Worm (Caenorhabditis elegans) whole organism, L3 larva: ENCODE measurements around the gene C33G3.4.

Experiments
- R02D3.7 ChIP-seq: fragments of 150-350 bp; optimal IDR thresholded peaks from 2 replicates; lab custom pipeline; 2014; ENCODE audit warnings: missing biosample characterization, missing genetic modification characterization
- ZK546.5 ChIP-seq: sonication (generic microtip); optimal IDR thresholded peaks from 2 replicates; lab custom pipeline; 2017; ENCODE audit warnings: missing biosample characterization, missing genetic modification characterization
- aly-2 ChIP-seq: fragments of 150-350 bp; optimal IDR thresholded peaks from 2 replicates; lab custom pipeline; 2014; ENCODE audit warnings: missing biosample characterization, missing genetic modification characterization
- ama-1 ChIP-seq: fragments of 150-350 bp; optimal IDR thresholded peaks from 2 replicates; lab custom pipeline; 2018
- ceh-16 ChIP-seq: sonication (generic microtip); optimal IDR thresholded peaks from 2 replicates; lab custom pipeline; 2017; ENCODE audit warnings: missing biosample characterization, missing genetic modification characterization
- ceh-82 ChIP-seq: fragments of 150-350 bp; optimal IDR thresholded peaks from 2 replicates; lab custom pipeline; 2014; ENCODE audit warnings: missing biosample characterization, missing genetic modification characterization
- ceh-9 ChIP-seq: sonication (generic microtip); optimal IDR thresholded peaks from 2 replicates; lab custom pipeline; 2018; ENCODE audit warnings: missing biosample characterization, missing genetic modification characterization
- egl-27 ChIP-seq: sonication (generic microtip); optimal IDR thresholded peaks from 4 replicates; lab custom pipeline; 2017; ENCODE audit warnings: missing biosample characterization, missing genetic modification reagents, missing genetic modification characterization
- egl-5 ChIP-seq: fragments of 150-350 bp; optimal IDR thresholded peaks from 2 replicates; lab custom pipeline; 2017; ENCODE audit warnings: missing biosample characterization, missing genetic modification reagents, missing genetic modification characterization, inconsistent platforms
- elt-1 ChIP-seq: fragments of 150-350 bp; optimal IDR thresholded peaks from 2 replicates; lab custom pipeline; 2014; ENCODE audit warnings: missing biosample characterization, missing genetic modification characterization
- elt-2 ChIP-seq: sonication (generic microtip); optimal IDR thresholded peaks from 2 replicates; lab custom pipeline; 2016; ENCODE audit warnings: missing genetic modification reagents, mild to moderate bottlenecking, missing genetic modification characterization, missing compliant biosample characterization
- elt-3 ChIP-seq, 3 experiments: fragments of 150-350 bp in 1 of 3; sonication (generic microtip) in 2 of 3; optimal IDR thresholded peaks; 2 replicates in 2 of 3; 4 replicates in 1 of 3; lab custom pipeline; 2014 to 2017; ENCODE audit warnings: missing biosample characterization in 3 of 3, missing genetic modification characterization in 3 of 3
- fkh-10 ChIP-seq: sonication (generic microtip); optimal IDR thresholded peaks from 2 replicates; lab custom pipeline; 2017; ENCODE audit warnings: missing biosample characterization, missing genetic modification reagents, missing genetic modification characterization
- fkh-2 ChIP-seq: fragments of 150-350 bp; optimal IDR thresholded peaks from 2 replicates; lab custom pipeline; 2014; ENCODE audit warnings: missing biosample characterization, missing genetic modification reagents, missing genetic modification characterization
- fos-1 ChIP-seq: fragments of 150-350 bp; optimal IDR thresholded peaks from 2 replicates; lab custom pipeline; 2014; ENCODE audit warnings: missing biosample characterization, missing genetic modification characterization
- jun-1 ChIP-seq: fragments of 150-350 bp; optimal IDR thresholded peaks from 2 replicates; lab custom pipeline; 2014; ENCODE audit warnings: missing biosample characterization, missing genetic modification reagents, missing genetic modification characterization
- lin-39 ChIP-seq: fragments of 150-350 bp; optimal IDR thresholded peaks from 2 replicates; lab custom pipeline; 2018; ENCODE audit warnings: missing biosample characterization, missing genetic modification reagents, missing genetic modification characterization
- lsy-12 ChIP-seq: sonication (generic microtip); optimal IDR thresholded peaks from 2 replicates; lab custom pipeline; 2016; ENCODE audit warnings: mild to moderate bottlenecking, missing genetic modification characterization, missing compliant biosample characterization
- mdl-1 ChIP-seq: fragments of 150-350 bp; optimal IDR thresholded peaks from 2 replicates; lab custom pipeline; 2014; ENCODE audit warnings: missing biosample characterization, missing genetic modification characterization
- mml-1 ChIP-seq: fragments of 150-350 bp; sonication (generic microtip); optimal IDR thresholded peaks from 3 replicates; lab custom pipeline; 2014; ENCODE audit warnings: missing biosample characterization, missing genetic modification characterization
- nfya-1 ChIP-seq: sonication (generic microtip); optimal IDR thresholded peaks from 2 replicates; lab custom pipeline; 2017; ENCODE audit warnings: missing genetic modification characterization, mild to moderate bottlenecking, missing compliant biosample characterization, antibody characterized with exemption, moderate library complexity; ENCODE audit not compliant: insufficient read depth
- nhr-11 ChIP-seq: fragments of 150-350 bp; optimal IDR thresholded peaks from 2 replicates; lab custom pipeline; 2014; ENCODE audit warnings: missing biosample characterization, missing genetic modification characterization
- nhr-12 ChIP-seq: fragments of 150-350 bp; optimal IDR thresholded peaks from 2 replicates; lab custom pipeline; 2014; ENCODE audit warnings: missing biosample characterization, missing genetic modification characterization
- nhr-23 ChIP-seq: fragments of 150-350 bp; optimal IDR thresholded peaks from 2 replicates; lab custom pipeline; 2014; ENCODE audit warnings: missing biosample characterization, missing genetic modification reagents, missing genetic modification characterization
- nhr-237 ChIP-seq: fragments of 150-350 bp; optimal IDR thresholded peaks from 2 replicates; lab custom pipeline; 2014; ENCODE audit warnings: missing biosample characterization, missing genetic modification characterization
- nhr-25 ChIP-seq: sonication (generic microtip); optimal IDR thresholded peaks from 2 replicates; lab custom pipeline; 2017; ENCODE audit warnings: missing biosample characterization, missing genetic modification characterization
- nhr-28 ChIP-seq: fragments of 150-350 bp; optimal IDR thresholded peaks from 2 replicates; lab custom pipeline; 2014; ENCODE audit warnings: missing biosample characterization, missing genetic modification characterization
- nhr-43 ChIP-seq: sonication (generic microtip); optimal IDR thresholded peaks from 2 replicates; lab custom pipeline; 2016; ENCODE audit warnings: mild to moderate bottlenecking, missing genetic modification characterization, missing compliant biosample characterization; ENCODE audit not compliant: poor library complexity, severe bottlenecking
- nhr-67 ChIP-seq: fragments of 150-350 bp; optimal IDR thresholded peaks from 2 replicates; lab custom pipeline; 2014; ENCODE audit warnings: missing biosample characterization, missing genetic modification characterization
- pha-4 ChIP-seq: fragments of 150-350 bp; optimal IDR thresholded peaks from 2 replicates; lab custom pipeline; 2014; ENCODE audit warnings: missing biosample characterization, missing genetic modification reagents, missing genetic modification characterization
- pqm-1 ChIP-seq: fragments of 150-350 bp; optimal IDR thresholded peaks from 2 replicates; lab custom pipeline; 2017; ENCODE audit warnings: missing biosample characterization, missing genetic modification characterization, inconsistent platforms
- sea-2 ChIP-seq: fragments of 150-350 bp; sonication (generic microtip); optimal IDR thresholded peaks from 4 replicates; lab custom pipeline; 2014; ENCODE audit warnings: missing biosample characterization, missing genetic modification reagents, missing genetic modification characterization
- skn-1 ChIP-seq: fragments of 150-350 bp; optimal IDR thresholded peaks from 2 replicates; lab custom pipeline; 2014; ENCODE audit warnings: missing biosample characterization, missing genetic modification characterization
- unc-62 ChIP-seq: fragments of 150-350 bp; sonication (generic microtip); optimal IDR thresholded peaks from 4 replicates; lab custom pipeline; 2014; ENCODE audit warnings: missing biosample characterization, missing genetic modification reagents, missing genetic modification characterization
- ztf-4 ChIP-seq: fragments of 150-350 bp; optimal IDR thresholded peaks from 2 replicates; lab custom pipeline; 2014; ENCODE audit warnings: missing biosample characterization, missing genetic modification characterization

Gene C33G3.4

DNA sequence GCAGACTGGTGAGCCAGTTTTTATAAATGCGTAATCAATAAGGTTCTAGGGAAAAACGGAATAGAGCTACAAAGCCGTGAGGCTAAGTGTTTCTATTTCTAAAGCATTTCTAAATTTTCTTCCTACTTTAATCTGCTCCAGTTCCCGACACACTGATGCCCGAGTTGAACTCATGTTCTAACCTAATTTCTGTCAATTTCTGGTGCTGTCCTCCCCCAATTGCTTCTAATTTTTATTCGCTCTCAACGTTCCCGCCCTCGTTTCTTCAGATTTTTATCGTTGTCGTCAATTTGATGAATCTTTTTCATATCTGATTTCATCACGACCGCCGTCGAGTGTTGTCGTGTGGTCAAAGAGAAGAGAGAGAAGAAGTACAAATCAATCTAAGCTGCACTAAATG, 41.1 kb upstream of the C33G3.4 start:
- TF ChIP-seq ceh-16 (tag; lab: Kevin White, UChicago), result no peak
- no peak for TF ChIP-seq nhr-43 (tag; lab: Kevin White, UChicago)
- TF ChIP-seq unc-62 (GFP tag; lab: Kevin White, UChicago), result no peak
- TF ChIP-seq fkh-10 (GFP tag; lab: Kevin White, UChicago), result no peak
- TF ChIP-seq nfya-1, result no peak
- no peak for TF ChIP-seq egl-5 (tag; lab: Kevin White, UChicago)
- TF ChIP-seq fkh-2 (tag; lab: Kevin White, UChicago), result no peak

DNA sequence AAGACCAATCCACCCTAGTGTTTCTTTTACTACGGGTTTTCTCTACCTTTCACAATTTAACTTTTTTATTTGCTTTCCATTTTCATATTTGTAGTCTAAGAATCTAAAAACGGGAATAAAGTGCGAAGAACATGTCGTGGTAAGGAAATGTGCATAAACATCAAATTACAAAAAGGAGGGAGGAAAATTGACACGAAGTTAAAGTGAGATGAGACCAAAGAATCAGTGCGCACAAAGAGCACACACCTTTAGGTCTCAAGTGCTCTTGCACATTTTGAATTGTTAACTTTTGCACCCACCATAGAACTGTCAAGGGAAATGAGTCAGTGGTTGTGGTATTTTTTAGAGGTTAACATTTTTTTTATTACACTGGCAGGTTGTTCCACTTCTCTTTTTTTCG, 40.4 kb upstream of the C33G3.4 start:
- no peak for TF ChIP-seq fkh-10 (GFP tag; lab: Kevin White, UChicago)
- no peak for TF ChIP-seq ceh-16 (tag; lab: Kevin White, UChicago)
- TF ChIP-seq elt-2, result peak; percentile 39
- TF ChIP-seq mdl-1 (tag; lab: Kevin White, UChicago), result no peak
- peak; percentile 55 for TF ChIP-seq pqm-1 (tag; lab: Kevin White, UChicago)
- no peak for TF ChIP-seq ztf-4 (tag; lab: Kevin White, UChicago)
- peak; percentile 29 for TF ChIP-seq pha-4

DNA sequence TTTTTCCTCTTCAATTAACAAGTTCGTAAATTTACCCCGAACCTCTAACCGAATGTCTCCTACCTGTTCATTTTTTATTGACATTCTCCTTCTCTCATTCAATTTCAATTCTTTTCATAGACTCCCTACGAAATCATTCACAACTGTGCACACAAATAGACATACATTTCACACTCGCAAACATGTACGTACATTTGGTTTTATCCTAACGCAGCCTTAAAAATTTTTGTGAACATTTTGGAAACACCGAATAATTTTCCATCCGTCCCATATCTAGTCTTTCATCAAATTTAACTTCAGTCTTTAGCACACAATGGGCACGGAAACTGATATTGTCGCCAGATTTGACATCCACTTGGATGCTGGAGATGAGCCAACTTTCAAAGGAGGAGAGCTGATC, 37.5 kb upstream of the C33G3.4 start, which contains the start of gene arrd-25:
Gene arrd-25 (plus strand): TSS at position 301 of the 400 bp plus-strand sequence.
- TF ChIP-seq lsy-12 (tag; lab: Kevin White, UChicago), result no peak
- no peak for TF ChIP-seq R02D3.7
- no peak for TF ChIP-seq nhr-67 (tag; lab: Kevin White, UChicago)
- peak; percentile 38 for TF ChIP-seq pha-4
- no peak for TF ChIP-seq aly-2 (tag; lab: Kevin White, UChicago)

ce11 chrX:14039293-14039692, 31.7 kb upstream of the C33G3.4 start:
- no peak for TF ChIP-seq elt-3 (tag; optimal IDR thresholded peaks at IDR 0.05; lab: Kevin White, UChicago)
- no peak for TF ChIP-seq skn-1 (tag; lab: Kevin White, UChicago)
- no peak for TF ChIP-seq mml-1 (tag; lab: Kevin White, UChicago)
- TF ChIP-seq fkh-2 (tag; lab: Kevin White, UChicago), result no peak
- TF ChIP-seq elt-2, result no peak
- TF ChIP-seq nhr-67 (tag; lab: Kevin White, UChicago), result no peak
- TF ChIP-seq nhr-23 (tag; lab: Kevin White, UChicago), result no peak
- no peak for TF ChIP-seq nfya-1

- TF ChIP-seq lin-39 (tag; lab: Kevin White, UChicago), result peak; percentile 7
- no peak for TF ChIP-seq lsy-12 (tag; lab: Kevin White, UChicago)
Measured at ce11 chrX:14044362-14044761, 26.6 kb upstream of the C33G3.4 start.

ce11 chrX:14047609-14048008, 23.4 kb upstream of the C33G3.4 start:
- TF ChIP-seq lin-39 (tag; lab: Kevin White, UChicago), result peak; percentile 2
- peak; percentile 59 for TF ChIP-seq fkh-10 (GFP tag; lab: Kevin White, UChicago)
- TF ChIP-seq nhr-12 (tag; lab: Kevin White, UChicago), result no peak

DNA sequence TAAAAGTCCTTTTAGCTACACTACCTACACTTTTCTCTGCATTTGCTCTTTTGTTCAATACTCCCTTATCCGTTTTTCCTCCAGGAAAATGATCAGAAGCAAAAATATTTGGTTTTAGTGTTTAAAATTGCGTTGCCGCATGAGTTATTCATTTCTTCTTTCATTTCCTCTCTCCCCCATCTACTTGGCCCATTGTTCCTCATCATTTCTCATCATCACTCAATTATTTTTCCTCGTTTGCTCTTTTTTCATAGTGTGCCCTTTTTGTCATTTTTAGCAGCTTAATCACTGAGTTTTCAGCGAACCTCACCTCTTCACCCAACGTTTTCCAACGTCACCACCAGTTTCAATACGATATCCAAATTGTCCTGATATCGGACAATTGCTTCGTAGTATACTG, 21.7 kb upstream of the C33G3.4 start, which contains the start of gene dyc-1:
Gene dyc-1 (plus strand): TSS at position 301 of the 400 bp plus-strand sequence.
- TF ChIP-seq fkh-2 (tag; lab: Kevin White, UChicago) (no peak), nhr-25 (tag; lab: Kevin White, UChicago) (no peak), nhr-28 (tag; lab: Kevin White, UChicago) (no peak), egl-5 (tag; lab: Kevin White, UChicago) (no peak), elt-1 (tag; lab: Kevin White, UChicago) (no peak), elt-2 (no peak), skn-1 (tag; lab: Kevin White, UChicago) (no peak), ZK546.5 (tag; lab: Kevin White, UChicago) (no peak)

DNA sequence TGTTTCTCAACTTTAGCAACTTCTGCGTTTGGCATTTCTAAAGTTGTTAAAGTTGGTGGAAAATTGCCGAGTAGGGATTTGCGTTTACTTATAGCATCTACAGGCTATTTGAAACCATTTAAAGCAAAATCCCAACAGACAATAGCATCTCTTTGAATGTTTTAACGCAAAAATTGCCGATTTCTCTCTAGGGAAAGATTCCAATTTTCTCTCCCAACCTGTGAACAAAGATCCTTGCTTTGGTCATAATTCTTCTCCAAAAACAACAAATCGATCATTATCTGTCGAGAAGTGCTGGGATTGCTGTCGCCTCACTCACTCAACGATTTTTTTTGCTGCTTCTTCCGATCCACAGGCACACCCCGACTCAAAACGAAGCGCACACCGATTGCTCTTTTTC, 17.2 kb upstream of the C33G3.4 start:
- TF ChIP-seq nhr-11 (no peak), nhr-237 (tag; lab: Kevin White, UChicago) (no peak), jun-1 (tag; lab: Kevin White, UChicago) (no peak), ceh-9 (tag; lab: Kevin White, UChicago) (no peak), sea-2 (GFP tag; lab: Kevin White, UChicago) (no peak), mml-1 (tag; lab: Kevin White, UChicago) (no peak), nhr-43 (tag; lab: Kevin White, UChicago) (no peak), lsy-12 (tag; lab: Kevin White, UChicago) (no peak), ama-1 (lab: Kevin White, UChicago) (no peak), unc-62 (GFP tag; lab: Kevin White, UChicago) (no peak), R02D3.7 (no peak), ceh-82 (no peak), aly-2 (tag; lab: Kevin White, UChicago) (no peak), egl-27 (no peak), mdl-1 (tag; lab: Kevin White, UChicago) (no peak), fos-1 (tag; lab: Kevin White, UChicago) (no peak), pha-4 (no peak)
- TF ChIP-seq, all 47 proteins: peak for 0
